Worm (Caenorhabditis elegans): ENCODE results near the gene fbxa-67.

DNA sequence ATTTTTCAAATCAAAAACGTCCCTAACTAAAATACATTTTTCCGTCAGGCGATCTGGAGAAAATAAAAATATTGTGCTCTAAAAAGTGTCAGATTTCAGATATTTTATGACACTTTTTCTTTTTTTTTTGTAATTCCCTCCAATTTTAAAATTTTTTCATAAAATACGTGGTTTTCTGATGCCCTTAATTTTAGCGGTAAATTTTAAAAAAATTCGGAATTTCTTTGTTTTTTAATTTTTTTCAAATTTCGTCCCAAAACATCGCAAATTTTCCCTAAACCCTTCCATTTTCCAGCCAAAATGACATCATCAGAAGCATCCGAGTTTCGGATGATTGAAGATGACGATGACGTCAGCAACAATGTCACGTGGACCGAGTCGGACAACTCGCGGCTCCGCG, 41.1 kb upstream of the fbxa-67 start, which contains the start of gene trp-2:
- TF ChIP-seq nhr-28 (tag; optimal IDR thresholded peaks at IDR 0.05) (no peak), nfya-1 (tag; optimal IDR thresholded peaks at IDR 0.05; ENCODE audit: insufficient read depth) (no peak)
